Worm (Caenorhabditis elegans): ENCODE measurements around the gene chil-6.

chil-6 gene

ce11 chrII:9895173-9895572 lies 37.5 kb upstream of the chil-6 start:
- TF ChIP-seq grh-1 (GFP tag; IDR thresholded peaks at IDR 0.05) (no peak), hlh-4 (tag; optimal IDR thresholded peaks at IDR 0.05) (no peak), ets-5 (GFP tag; IDR thresholded peaks at IDR 0.05) (no peak), tlp-1 (tag; optimal IDR thresholded peaks at IDR 0.05) (no peak), ceh-88 (GFP tag; IDR thresholded peaks at IDR 0.05) (no peak), nhr-12 (tag; optimal IDR thresholded peaks at IDR 0.05) (no peak), C16A3.4 (tag; optimal IDR thresholded peaks at IDR 0.05) (no peak), jun-1 (tag; optimal IDR thresholded peaks at IDR 0.05) (no peak), alr-1 (tag; optimal IDR thresholded peaks at IDR 0.05; ENCODE audit: borderline replicate concordance) (no peak)

- TF ChIP-seq unc-130 (tag; optimal IDR thresholded peaks at IDR 0.05): no peak
- TF ChIP-seq jun-1 (tag; optimal IDR thresholded peaks at IDR 0.05): no peak
- no peak for TF ChIP-seq snu-23 (GFP tag; optimal IDR thresholded peaks at IDR 0.05)
- TF ChIP-seq nhr-71 (tag; optimal IDR thresholded peaks at IDR 0.05): no peak
- no peak for TF ChIP-seq hlh-4 (tag; optimal IDR thresholded peaks at IDR 0.05)
- no peak for TF ChIP-seq sox-4 (tag; optimal IDR thresholded peaks at IDR 0.05)
- no peak for TF ChIP-seq nhr-12 (tag; optimal IDR thresholded peaks at IDR 0.05)
- TF ChIP-seq nhr-19 (GFP tag; conservative IDR thresholded peaks at IDR 0.05): no peak
- TF ChIP-seq efl-3 (GFP tag; optimal IDR thresholded peaks at IDR 0.05): no peak
- no peak for TF ChIP-seq unc-30 (tag; optimal IDR thresholded peaks at IDR 0.05)
- no peak for TF ChIP-seq nhr-77 (tag; optimal IDR thresholded peaks at IDR 0.05)
- no peak for TF ChIP-seq nhr-11 (tag; optimal IDR thresholded peaks at IDR 0.05)
- no peak for TF ChIP-seq nhr-85 (tag)
- no peak for TF ChIP-seq ztf-11 (tag; optimal IDR thresholded peaks at IDR 0.05)
Observed at ce11 chrII:9894435-9894834, 36.7 kb upstream of the chil-6 start, which contains the start of gene F26C11.1. TSS of gene F26C11.1 (plus strand) at chrII:9894735.

ce11 chrII:9892409-9892808 lies 34.7 kb upstream of the chil-6 start, which contains the start of gene C08H9.16:
TSS of gene C08H9.16 (plus strand) at chrII:9892778.
- TF ChIP-seq nhr-90 (tag; optimal IDR thresholded peaks at IDR 0.05; ENCODE audit: poor library complexity): no peak
- TF ChIP-seq irx-1 (tag; optimal IDR thresholded peaks at IDR 0.05): peak; percentile 1
- peak; percentile 7 for TF ChIP-seq nhr-20 (tag; optimal IDR thresholded peaks at IDR 0.05)
- TF ChIP-seq xbp-1 (tag; optimal IDR thresholded peaks at IDR 0.05): peak; percentile 18
- TF ChIP-seq alr-1 (tag; optimal IDR thresholded peaks at IDR 0.05; ENCODE audit: borderline replicate concordance): no peak
- TF ChIP-seq nhr-47 (tag; optimal IDR thresholded peaks at IDR 0.05): no peak
- TF ChIP-seq C04F5.9 (tag; optimal IDR thresholded peaks at IDR 0.05): no peak
- no peak for TF ChIP-seq nhr-84 (tag; optimal IDR thresholded peaks at IDR 0.05)
- TF ChIP-seq ceh-82 (tag; optimal IDR thresholded peaks at IDR 0.05): peak in 2 of 3 experiments; percentile 11 to 24
- TF ChIP-seq fos-1 (tag; optimal IDR thresholded peaks at IDR 0.05): no peak
- TF ChIP-seq lin-39 (tag; optimal IDR thresholded peaks at IDR 0.05): no peak
- TF ChIP-seq sup-37 (GFP tag; optimal IDR thresholded peaks at IDR 0.05): no peak
- TF ChIP-seq tlp-1 (tag; optimal IDR thresholded peaks at IDR 0.05): no peak
- peak; percentile 63 to 68 for TF ChIP-seq efl-1 (optimal IDR thresholded peaks at IDR 0.05)
- peak; percentile 53 to 94 for TF ChIP-seq efl-1 (GFP tag; optimal IDR thresholded peaks at IDR 0.05 in 1 of 2)
- no peak for TF ChIP-seq aly-2 (tag; optimal IDR thresholded peaks at IDR 0.05)
- TF ChIP-seq egl-13 (tag; optimal IDR thresholded peaks at IDR 0.05): no peak
- no peak for TF ChIP-seq Y116A8C.19 (tag; optimal IDR thresholded peaks at IDR 0.05; ENCODE audit: borderline replicate concordance)
- TF ChIP-seq unc-130 (tag; optimal IDR thresholded peaks at IDR 0.05): no peak
- no peak for TF ChIP-seq ceh-90 (tag; optimal IDR thresholded peaks at IDR 0.05)
- no peak for TF ChIP-seq vab-15 (tag; optimal IDR thresholded peaks at IDR 0.05)
- TF ChIP-seq lin-35 (GFP tag; optimal IDR thresholded peaks at IDR 0.05): peak; percentile 30 to 71
- TF ChIP-seq lin-13 (GFP tag; optimal IDR thresholded peaks at IDR 0.05): no peak
- TF ChIP-seq fkh-10 (GFP tag; optimal IDR thresholded peaks at IDR 0.05): no peak
- peak; percentile 59 for TF ChIP-seq nhr-71 (tag; optimal IDR thresholded peaks at IDR 0.05)
- TF ChIP-seq ceh-88 (GFP tag; IDR thresholded peaks at IDR 0.05): no peak
- no peak for TF ChIP-seq ama-1 (optimal IDR thresholded peaks at IDR 0.05)
- TF ChIP-seq tbx-2 (tag; optimal IDR thresholded peaks at IDR 0.05): peak; percentile 31
- TF ChIP-seq elt-3 (tag; optimal IDR thresholded peaks at IDR 0.05): peak in 1 of 6 experiments; percentile 68
- no peak for TF ChIP-seq zag-1 (tag; optimal IDR thresholded peaks at IDR 0.05)
- peak; percentile 28 for TF ChIP-seq ztf-4 (tag; optimal IDR thresholded peaks at IDR 0.05)
- no peak for TF ChIP-seq nhr-237 (tag; optimal IDR thresholded peaks at IDR 0.05)
- TF ChIP-seq ztf-11 (tag; optimal IDR thresholded peaks at IDR 0.05): no peak
- TF ChIP-seq C34B4.2 (tag; optimal IDR thresholded peaks at IDR 0.05): no peak
- TF ChIP-seq ets-5 (GFP tag; IDR thresholded peaks at IDR 0.05): no peak
- no peak for TF ChIP-seq ceh-8 (GFP tag; optimal IDR thresholded peaks at IDR 0.05)
- TF ChIP-seq isw-1 (GFP tag; IDR thresholded peaks at IDR 0.05): peak; percentile 9; the same call in 1 of the 2 replicates
- no peak for TF ChIP-seq pqm-1 (tag; optimal IDR thresholded peaks at IDR 0.05)
